Fruit fly (Drosophila melanogaster): ENCODE measurements around the gene Prx6a.

Gene Prx6a

DNA sequence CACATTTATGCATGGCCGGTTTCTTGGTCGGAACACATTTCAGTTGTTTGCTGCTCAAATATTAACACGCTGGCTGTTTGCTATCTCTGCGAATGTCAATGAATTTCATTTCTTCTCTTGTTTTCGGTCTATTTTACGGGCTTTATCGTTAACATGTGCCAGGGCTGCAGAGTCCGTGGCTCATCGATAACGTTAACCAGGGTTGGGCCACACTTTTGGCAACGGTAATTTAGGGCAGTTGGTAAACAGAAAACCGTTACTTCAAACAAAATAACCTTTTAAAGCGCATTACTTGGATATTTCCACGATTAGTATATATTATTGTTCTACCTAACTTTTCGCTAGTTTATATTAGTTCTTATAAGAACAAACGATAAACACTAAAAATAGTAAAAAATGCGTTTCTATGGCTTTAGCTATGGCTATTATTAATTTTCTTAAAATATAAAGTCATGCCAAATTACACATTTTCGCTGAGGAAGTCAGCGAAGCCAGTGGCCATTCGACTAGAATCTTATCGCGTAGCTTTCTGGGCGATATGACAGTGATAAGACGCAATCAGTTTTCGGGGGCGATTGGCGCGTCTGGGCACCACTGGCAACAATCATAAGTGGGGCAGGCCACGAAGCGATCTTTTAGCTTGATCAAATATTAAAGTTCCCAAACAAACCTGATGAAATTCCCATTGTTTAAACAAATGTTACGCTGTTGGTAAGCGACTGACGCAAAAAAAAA is 5.1 kb upstream of the Prx6a start (continued):
- TF ChIP-seq HmgD (GFP tag; optimal IDR thresholded peaks at IDR 0.05) (no peak), lmd (GFP tag; IDR thresholded peaks at IDR 0.05) (no peak), br (optimal IDR thresholded peaks at IDR 0.05) (no peak), CG3838 (GFP tag; optimal IDR thresholded peaks at IDR 0.05) (no peak), CG4282 (GFP tag; optimal IDR thresholded peaks at IDR 0.05) (no peak), amos (GFP tag; IDR thresholded peaks at IDR 0.05; ENCODE audit: partially characterized antibody) (no peak; the same call in 1 of the 2 replicates), pfk (GFP tag; optimal IDR thresholded peaks at IDR 0.05) (peak; percentile 3), CG4730 (GFP tag; IDR thresholded peaks at IDR 0.05) (no peak), psq (GFP tag; optimal IDR thresholded peaks at IDR 0.05) (no peak), Med (GFP tag) (peak; percentile 86), CG13424 (tag; optimal IDR thresholded peaks at IDR 0.05) (peak; percentile 47), stc (GFP tag; IDR thresholded peaks at IDR 0.05) (no peak), CG10543 (GFP tag; optimal IDR thresholded peaks at IDR 0.05) (peak; percentile 20), tll (GFP tag; optimal IDR thresholded peaks at IDR 0.05) (no peak), fd102C (GFP tag; optimal IDR thresholded peaks at IDR 0.05) (no peak), en (GFP tag; optimal IDR thresholded peaks at IDR 0.05) (peak; percentile 25), CG8388 (GFP tag; optimal IDR thresholded peaks at IDR 0.05) (peak; percentile 9), CG15011 (GFP tag; optimal IDR thresholded peaks at IDR 0.05) (no peak), cwo (GFP tag; optimal IDR thresholded peaks at IDR 0.05) (peak; percentile 26), CG2712 (tag; optimal IDR thresholded peaks at IDR 0.05) (peak; percentile 36), CG2116 (GFP tag; optimal IDR thresholded peaks at IDR 0.05) (peak; percentile 60), PHDP (tag; optimal IDR thresholded peaks at IDR 0.05) (peak; percentile 61), CG2678 (tag; optimal IDR thresholded peaks at IDR 0.05) (peak; percentile 61), CG2202 (tag; optimal IDR thresholded peaks at IDR 0.05) (no peak), CG17568 (GFP tag; optimal IDR thresholded peaks at IDR 0.05) (peak; percentile 73), corto (GFP tag; optimal IDR thresholded peaks at IDR 0.05) (no peak), Aef1 (GFP tag; IDR thresholded peaks at IDR 0.05) (no peak), Oli (tag; optimal IDR thresholded peaks at IDR 0.05) (peak; percentile 29), Optix (GFP tag; IDR thresholded peaks at IDR 0.05) (no peak), gt (GFP tag; IDR thresholded peaks at IDR 0.05) (no peak), luna (GFP tag; optimal IDR thresholded peaks at IDR 0.05) (no peak), CkIIα-i1 (GFP tag; IDR thresholded peaks at IDR 0.05) (no peak), CG10274 (GFP tag; optimal IDR thresholded peaks at IDR 0.05) (no peak), fd96Cb (tag; optimal IDR thresholded peaks at IDR 0.05) (peak; percentile 14), CG34422 (GFP tag; IDR thresholded peaks at IDR 0.05) (peak; percentile 66), Fer3 (tag; optimal IDR thresholded peaks at IDR 0.05) (peak; percentile 25), CG32772 (GFP tag; IDR thresholded peaks at IDR 0.05) (no peak), ranshi (GFP tag; IDR thresholded peaks at IDR 0.05) (peak; percentile 58; the same call in 1 of the 2 replicates), CG4360 (GFP tag; IDR thresholded peaks at IDR 0.05) (no peak), Mrtf (GFP tag; IDR thresholded peaks at IDR 0.05) (0 out of 3 replicates have a peak, but pooled peaks have one; percentile 32), stwl (tag; optimal IDR thresholded peaks at IDR 0.05) (peak; percentile 56), unpg (GFP tag; optimal IDR thresholded peaks at IDR 0.05) (peak; percentile 45), wdn (GFP tag; IDR thresholded peaks at IDR 0.05) (no peak), CG14050 (GFP tag; IDR thresholded peaks at IDR 0.05) (peak; percentile 13; the same call in 1 of the 3 replicates), Fer2 (tag; optimal IDR thresholded peaks at IDR 0.05) (peak; percentile 13), Dp (GFP tag; optimal IDR thresholded peaks at IDR 0.05) (no peak), lbe (GFP tag; optimal IDR thresholded peaks at IDR 0.05) (peak; percentile 67), nerfin-2 (GFP tag; IDR thresholded peaks at IDR 0.05; ENCODE audit: partially characterized antibody) (no peak), danr (GFP tag; IDR thresholded peaks at IDR 0.05) (no peak)
